Worm (Caenorhabditis elegans) whole organism, young adult: ENCODE results near the gene F37C4.6.

Experiments used
- C17E4.6 ChIP-seq: fragments of 200-800 bp; sonication (Bioruptor generic); IDR thresholded peaks from 2 replicates; pipeline ENCODE4 v1.3.6; 2022; ENCODE audit warnings: missing genetic modification reagents, missing genetic modification characterization, missing compliant biosample characterization
- K11D2.4 ChIP-seq: fragments of 200-800 bp; sonication (Bioruptor generic); IDR thresholded peaks from 2 replicates; pipeline ENCODE4 v1.3.6; 2022; ENCODE audit warnings: missing genetic modification reagents, missing genetic modification characterization, missing compliant biosample characterization
- attf-3 ChIP-seq: fragments of 200-800 bp; sonication (Bioruptor generic); conservative IDR thresholded peaks from 2 replicates; pipeline ENCODE4 v1.3.6; 2022; ENCODE audit warnings: missing genetic modification reagents, missing genetic modification characterization, missing compliant biosample characterization
- attf-5 ChIP-seq: fragments of 200-800 bp; sonication (Bioruptor generic); optimal IDR thresholded peaks from 2 replicates; lab custom pipeline; 2018; ENCODE audit warnings: mild to moderate bottlenecking, missing genetic modification characterization, missing compliant biosample characterization
- hlh-26 ChIP-seq: fragments of 200-800 bp; sonication (Bioruptor generic); conservative IDR thresholded peaks from 2 replicates; pipeline ENCODE4 v1.3.6; 2022; ENCODE audit warnings: missing genetic modification reagents, missing genetic modification characterization, missing compliant biosample characterization
- hmg-1.2 ChIP-seq: fragments of 200-800 bp; sonication (Bioruptor generic); IDR thresholded peaks from 2 replicates; pipeline ENCODE4 v1.3.6; 2022; ENCODE audit warnings: missing genetic modification reagents, missing genetic modification characterization, missing compliant biosample characterization
- lsy-27 ChIP-seq: sonication (generic microtip); optimal IDR thresholded peaks from 2 replicates; lab custom pipeline; 2017; ENCODE audit warnings: missing genetic modification characterization, mild to moderate bottlenecking, missing compliant biosample characterization, antibody characterized with exemption, missing genotype, borderline replicate concordance; ENCODE audit not compliant: insufficient read depth
- madf-3 ChIP-seq: fragments of 200-800 bp; sonication (Bioruptor generic); IDR thresholded peaks from 2 replicates; pipeline ENCODE4 v1.3.6; 2022; ENCODE audit warnings: missing genetic modification reagents, missing genetic modification characterization, missing compliant biosample characterization
- madf-6 ChIP-seq: fragments of 200-800 bp; sonication (Bioruptor generic); IDR thresholded peaks from 2 replicates; pipeline ENCODE4 v1.3.6; 2022; ENCODE audit warnings: missing genetic modification reagents, missing genetic modification characterization, missing compliant biosample characterization
- mxl-1 ChIP-seq: sonication (generic microtip); optimal IDR thresholded peaks from 2 replicates; lab custom pipeline; 2016; ENCODE audit warnings: missing genetic modification characterization, missing compliant biosample characterization
- nfya-1 ChIP-seq: sonication (generic microtip); optimal IDR thresholded peaks from 2 replicates; lab custom pipeline; 2017; ENCODE audit warnings: antibody characterized with exemption, missing compliant biosample characterization, missing genetic modification characterization, borderline replicate concordance; ENCODE audit not compliant: insufficient read depth
- unc-62 ChIP-seq: fragments of 150-350 bp; optimal IDR thresholded peaks from 2 replicates; lab custom pipeline; 2014; ENCODE audit warnings: missing biosample characterization, missing genetic modification reagents, missing genetic modification characterization
- ztf-22 ChIP-seq: fragments of 200-800 bp; sonication (Bioruptor generic); optimal IDR thresholded peaks from 2 replicates; lab custom pipeline; 2018; ENCODE audit warnings: mild to moderate bottlenecking, missing genetic modification characterization, moderate library complexity, missing compliant biosample characterization

ce11 chrIV:3862948-3863347 is 15.2 kb downstream of the F37C4.6 start:
- TF ChIP-seq madf-6 (GFP tag; lab: Robert Waterston, UW): no peak
- no peak for TF ChIP-seq K11D2.4 (GFP tag; lab: Robert Waterston, UW)
- TF ChIP-seq lsy-27 (tag; lab: Kevin White, UChicago): no peak
- no peak for TF ChIP-seq hlh-26 (GFP tag; lab: Robert Waterston, UW)
- no peak for TF ChIP-seq hmg-1.2 (GFP tag; lab: Robert Waterston, UW)
- TF ChIP-seq C17E4.6 (GFP tag; lab: Robert Waterston, UW): no peak
- no peak for TF ChIP-seq unc-62 (GFP tag; lab: Kevin White, UChicago)
- no peak for TF ChIP-seq madf-3 (GFP tag; lab: Robert Waterston, UW)
- no peak for TF ChIP-seq mxl-1
- no peak for TF ChIP-seq ztf-22 (GFP tag; lab: Kevin White, UChicago)
- no peak for TF ChIP-seq nfya-1 (tag; lab: Kevin White, UChicago)
- no peak for TF ChIP-seq attf-3
- no peak for TF ChIP-seq attf-5 (GFP tag; lab: Kevin White, UChicago)
